Worm (Caenorhabditis elegans) whole organism, L3 larva: ENCODE measurements around the gene R05D3.12.

ENCODE experiments used
- ZK546.5 ChIP-seq: sonication (generic microtip); optimal IDR thresholded peaks from 2 replicates; lab custom pipeline; 2017; ENCODE audit warnings: missing biosample characterization, missing genetic modification characterization
- aly-2 ChIP-seq: fragments of 150-350 bp; optimal IDR thresholded peaks from 2 replicates; lab custom pipeline; 2014; ENCODE audit warnings: missing biosample characterization, missing genetic modification characterization
- ama-1 ChIP-seq: fragments of 150-350 bp; optimal IDR thresholded peaks from 2 replicates; lab custom pipeline; 2018
- ceh-16 ChIP-seq: sonication (generic microtip); optimal IDR thresholded peaks from 2 replicates; lab custom pipeline; 2017; ENCODE audit warnings: missing biosample characterization, missing genetic modification characterization
- ceh-82 ChIP-seq: fragments of 150-350 bp; optimal IDR thresholded peaks from 2 replicates; lab custom pipeline; 2014; ENCODE audit warnings: missing biosample characterization, missing genetic modification characterization
- ceh-9 ChIP-seq: sonication (generic microtip); optimal IDR thresholded peaks from 2 replicates; lab custom pipeline; 2018; ENCODE audit warnings: missing biosample characterization, missing genetic modification characterization
- daf-12 ChIP-seq: fragments of 150-350 bp; optimal IDR thresholded peaks from 2 replicates; lab custom pipeline; 2014; ENCODE audit warnings: missing biosample characterization, missing genetic modification reagents, missing genetic modification characterization
- egl-5 ChIP-seq: fragments of 150-350 bp; optimal IDR thresholded peaks from 2 replicates; lab custom pipeline; 2017; ENCODE audit warnings: missing biosample characterization, missing genetic modification reagents, missing genetic modification characterization, inconsistent platforms
- elt-1 ChIP-seq: fragments of 150-350 bp; optimal IDR thresholded peaks from 2 replicates; lab custom pipeline; 2014; ENCODE audit warnings: missing biosample characterization, missing genetic modification characterization
- elt-2 ChIP-seq: sonication (generic microtip); optimal IDR thresholded peaks from 2 replicates; lab custom pipeline; 2016; ENCODE audit warnings: missing genetic modification reagents, mild to moderate bottlenecking, missing genetic modification characterization, missing compliant biosample characterization
- elt-3 ChIP-seq, 3 experiments: fragments of 150-350 bp in 1 of 3; sonication (generic microtip) in 2 of 3; optimal IDR thresholded peaks; 2 replicates in 2 of 3; 4 replicates in 1 of 3; lab custom pipeline; 2014 to 2017; ENCODE audit warnings: missing biosample characterization in 3 of 3, missing genetic modification characterization in 3 of 3
- eor-1 ChIP-seq, 2 experiments: fragments of 150-350 bp; optimal IDR thresholded peaks; 2 replicates each; lab custom pipeline; 2014 to 2018; ENCODE audit warnings: missing biosample characterization in 2 of 2, missing genetic modification characterization in 2 of 2
- fkh-2 ChIP-seq: fragments of 150-350 bp; optimal IDR thresholded peaks from 2 replicates; lab custom pipeline; 2014; ENCODE audit warnings: missing biosample characterization, missing genetic modification reagents, missing genetic modification characterization
- fos-1 ChIP-seq: fragments of 150-350 bp; optimal IDR thresholded peaks from 2 replicates; lab custom pipeline; 2014; ENCODE audit warnings: missing biosample characterization, missing genetic modification characterization
- lin-39 ChIP-seq: fragments of 150-350 bp; optimal IDR thresholded peaks from 2 replicates; lab custom pipeline; 2018; ENCODE audit warnings: missing biosample characterization, missing genetic modification reagents, missing genetic modification characterization
- mdl-1 ChIP-seq: fragments of 150-350 bp; optimal IDR thresholded peaks from 2 replicates; lab custom pipeline; 2014; ENCODE audit warnings: missing biosample characterization, missing genetic modification characterization
- nfya-1 ChIP-seq: sonication (generic microtip); optimal IDR thresholded peaks from 2 replicates; lab custom pipeline; 2017; ENCODE audit warnings: missing genetic modification characterization, mild to moderate bottlenecking, missing compliant biosample characterization, antibody characterized with exemption, moderate library complexity; ENCODE audit not compliant: insufficient read depth
- nhr-11 ChIP-seq: fragments of 150-350 bp; optimal IDR thresholded peaks from 2 replicates; lab custom pipeline; 2014; ENCODE audit warnings: missing biosample characterization, missing genetic modification characterization
- nhr-12 ChIP-seq: fragments of 150-350 bp; optimal IDR thresholded peaks from 2 replicates; lab custom pipeline; 2014; ENCODE audit warnings: missing biosample characterization, missing genetic modification characterization
- nhr-237 ChIP-seq: fragments of 150-350 bp; optimal IDR thresholded peaks from 2 replicates; lab custom pipeline; 2014; ENCODE audit warnings: missing biosample characterization, missing genetic modification characterization
- nhr-25 ChIP-seq: sonication (generic microtip); optimal IDR thresholded peaks from 2 replicates; lab custom pipeline; 2017; ENCODE audit warnings: missing biosample characterization, missing genetic modification characterization
- nhr-77 ChIP-seq: fragments of 150-350 bp; optimal IDR thresholded peaks from 2 replicates; lab custom pipeline; 2014; ENCODE audit warnings: missing biosample characterization, missing genetic modification characterization
- pha-4 ChIP-seq: fragments of 150-350 bp; optimal IDR thresholded peaks from 2 replicates; lab custom pipeline; 2014; ENCODE audit warnings: missing biosample characterization, missing genetic modification reagents, missing genetic modification characterization
- pqm-1 ChIP-seq: fragments of 150-350 bp; optimal IDR thresholded peaks from 2 replicates; lab custom pipeline; 2017; ENCODE audit warnings: missing biosample characterization, missing genetic modification characterization, inconsistent platforms
- sea-2 ChIP-seq: fragments of 150-350 bp; sonication (generic microtip); optimal IDR thresholded peaks from 4 replicates; lab custom pipeline; 2014; ENCODE audit warnings: missing biosample characterization, missing genetic modification reagents, missing genetic modification characterization
- tbx-2 ChIP-seq: sonication (generic microtip); optimal IDR thresholded peaks from 2 replicates; lab custom pipeline; 2016; ENCODE audit warnings: mild to moderate bottlenecking, missing genetic modification characterization, missing compliant biosample characterization
- unc-39 ChIP-seq: sonication (generic microtip); optimal IDR thresholded peaks from 4 replicates; lab custom pipeline; 2017; ENCODE audit warnings: missing biosample characterization, missing genetic modification characterization
- unc-62 ChIP-seq: fragments of 150-350 bp; sonication (generic microtip); optimal IDR thresholded peaks from 4 replicates; lab custom pipeline; 2014; ENCODE audit warnings: missing biosample characterization, missing genetic modification reagents, missing genetic modification characterization
- zag-1 ChIP-seq: fragments of 150-350 bp; optimal IDR thresholded peaks from 2 replicates; lab custom pipeline; 2014; ENCODE audit warnings: missing biosample characterization, missing genetic modification characterization
- ztf-11 ChIP-seq: fragments of 150-350 bp; optimal IDR thresholded peaks from 2 replicates; lab custom pipeline; 2014; ENCODE audit warnings: missing biosample characterization, missing genetic modification characterization
- ztf-4 ChIP-seq: fragments of 150-350 bp; optimal IDR thresholded peaks from 2 replicates; lab custom pipeline; 2014; ENCODE audit warnings: missing biosample characterization, missing genetic modification characterization

R05D3.12 gene

ce11 chrIII:8358213-8358672 lies 22.5 kb upstream of the R05D3.12 start, which contains the start of the genes R05D3.8 and rfp-1 (continued):
- no peak for TF ChIP-seq daf-12 (tag; lab: Kevin White, UChicago)
- peak; percentile 53 for TF ChIP-seq pqm-1
- TF ChIP-seq fos-1 (tag; lab: Kevin White, UChicago) = no peak
- TF ChIP-seq ztf-11 (tag; lab: Kevin White, UChicago) = no peak
- peak; percentile 92 for TF ChIP-seq lin-39 (tag; lab: Kevin White, UChicago)
- peak; percentile 96 for TF ChIP-seq nfya-1 (tag; lab: Kevin White, UChicago)
- peak in 1 of 3 experiments; percentile 26 for TF ChIP-seq elt-3 (tag; optimal IDR thresholded peaks at IDR 0.05; lab: Kevin White, UChicago)
- TF ChIP-seq sea-2 (GFP tag; lab: Kevin White, UChicago) = no peak
- no peak for TF ChIP-seq nhr-12 (tag; lab: Kevin White, UChicago)
- TF ChIP-seq unc-39 (tag; lab: Kevin White, UChicago) = no peak
- no peak for TF ChIP-seq ZK546.5 (tag; lab: Kevin White, UChicago)
- no peak for TF ChIP-seq eor-1 (tag; optimal IDR thresholded peaks at IDR 0.05; lab: Kevin White, UChicago)
- no peak for TF ChIP-seq ceh-9 (tag; lab: Kevin White, UChicago)
- no peak for TF ChIP-seq fkh-2 (tag; lab: Kevin White, UChicago)
- TF ChIP-seq ceh-82 (tag; lab: Kevin White, UChicago) = no peak
- TF ChIP-seq, all 47 proteins: peak for 22

- no peak for TF ChIP-seq elt-3 (tag; optimal IDR thresholded peaks at IDR 0.05; lab: Kevin White, UChicago)
- TF ChIP-seq zag-1 (tag; lab: Kevin White, UChicago) = no peak
- TF ChIP-seq eor-1 (tag; optimal IDR thresholded peaks at IDR 0.05; lab: Kevin White, UChicago) = no peak
- TF ChIP-seq nhr-77 (tag; lab: Kevin White, UChicago) = no peak
- TF ChIP-seq unc-62 = no peak
- TF ChIP-seq daf-12 (tag; lab: Kevin White, UChicago) = no peak
- no peak for TF ChIP-seq elt-2 (tag; lab: Kevin White, UChicago)
- no peak for TF ChIP-seq nhr-11 (tag; lab: Kevin White, UChicago)
- no peak for TF ChIP-seq aly-2 (tag; lab: Kevin White, UChicago)
Observed at ce11 chrIII:8363253-8364061, 17.3 kb upstream of the R05D3.12 start, which contains the start of gene R05D3.3. R05D3.3 (plus strand) TSS chrIII:8364011.

ce11 chrIII:8368619-8369018 lies 12.1 kb upstream of the R05D3.12 start, which contains the start of gene R05D3.9:
R05D3.9 (minus strand) TSS chrIII:8368719.
- TF ChIP-seq ama-1 (lab: Kevin White, UChicago) (no peak), nhr-12 (tag; lab: Kevin White, UChicago) (no peak), pha-4 (tag; lab: Kevin White, UChicago) (no peak), nhr-237 (no peak), nhr-25 (tag; lab: Kevin White, UChicago) (peak; percentile 15), fos-1 (tag; lab: Kevin White, UChicago) (no peak), egl-5 (tag; lab: Kevin White, UChicago) (no peak), eor-1 (tag; optimal IDR thresholded peaks at IDR 0.05; lab: Kevin White, UChicago) (no peak), elt-2 (tag; lab: Kevin White, UChicago) (no peak)
- TF ChIP-seq, all 47 proteins: peak for 1

- no peak for TF ChIP-seq nfya-1 (tag; lab: Kevin White, UChicago)
- no peak for TF ChIP-seq nhr-25 (tag; lab: Kevin White, UChicago)
- no peak for TF ChIP-seq pha-4 (tag; lab: Kevin White, UChicago)
- TF ChIP-seq unc-62 = no peak
- TF ChIP-seq ztf-4 = no peak
- no peak for TF ChIP-seq ceh-9 (tag; lab: Kevin White, UChicago)
- TF ChIP-seq, all 47 proteins: peak for 0
Observed at ce11 chrIII:8369172-8369571, 11.6 kb upstream of the R05D3.12 start.

- no peak for TF ChIP-seq mdl-1 (tag; lab: Kevin White, UChicago)
- TF ChIP-seq elt-1 = no peak
- TF ChIP-seq unc-39 (tag; lab: Kevin White, UChicago) = no peak
- TF ChIP-seq tbx-2 (tag; lab: Kevin White, UChicago) = no peak
- no peak for TF ChIP-seq ceh-9 (tag; lab: Kevin White, UChicago)
- TF ChIP-seq fos-1 (tag; lab: Kevin White, UChicago) = no peak
- TF ChIP-seq ceh-16 (tag; lab: Kevin White, UChicago) = no peak
Observed at ce11 chrIII:8370188-8370587, 10.6 kb upstream of the R05D3.12 start.
